Fruit fly (Drosophila melanogaster): ENCODE measurements around the gene fipi.

Gene fipi

DNA sequence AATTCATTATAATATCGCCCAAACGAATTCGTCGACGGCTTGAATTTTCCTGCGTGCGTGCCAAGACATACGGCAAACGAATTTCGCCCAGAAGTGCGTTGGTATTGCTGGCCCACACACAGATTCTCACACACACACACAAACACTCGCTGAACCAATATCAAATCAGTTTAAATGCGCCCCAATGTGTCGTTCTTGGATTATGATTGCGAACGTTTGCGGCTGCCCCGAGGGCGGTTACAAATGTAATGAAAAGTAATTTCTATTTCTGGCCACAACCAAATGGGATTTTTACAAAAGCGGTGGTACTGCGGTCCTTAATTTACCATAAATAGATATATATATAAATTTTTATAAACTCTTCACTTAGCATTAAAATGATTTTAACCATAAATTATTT, 95.0 kb downstream of the fipi start:
- TF ChIP-seq Ptx1 (GFP tag; IDR thresholded peaks at IDR 0.05) (0 out of 2 replicates have a peak, but pooled peaks have one; percentile 24), ssp (GFP tag; IDR thresholded peaks at IDR 0.05) (0 out of 2 replicates have a peak, but pooled peaks have one; percentile 8), emc (GFP tag; optimal IDR thresholded peaks at IDR 0.05) (no peak), CG13894 (tag; optimal IDR thresholded peaks at IDR 0.05) (peak; percentile 26), CG18476 (GFP tag; optimal IDR thresholded peaks at IDR 0.05) (peak; percentile 65), CG4360 (GFP tag; IDR thresholded peaks at IDR 0.05) (no peak)

DNA sequence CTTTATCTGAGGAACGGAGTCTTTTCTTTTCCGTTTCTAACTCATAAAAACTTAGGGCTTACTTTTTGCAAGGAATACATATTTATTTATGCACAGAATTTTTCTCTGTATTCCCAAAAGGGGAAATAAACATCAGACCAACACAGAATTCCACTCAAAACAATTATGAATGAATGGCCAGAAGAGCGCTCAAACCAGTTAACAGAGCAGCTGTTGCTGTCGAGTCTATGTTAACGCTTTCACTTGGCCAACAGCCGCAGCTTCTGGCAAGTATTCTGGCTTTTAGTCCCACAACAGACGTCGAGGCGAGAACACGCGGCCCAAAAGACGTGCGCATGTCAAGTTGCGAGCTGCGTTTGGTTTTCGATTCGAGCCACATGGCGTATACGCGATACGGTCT, 99.4 kb downstream of the fipi start, which contains the start of gene dcma:
Gene dcma, plus strand, starts transcription at position 301 of the 400 bp plus-strand sequence.
- TF ChIP-seq CG16779 (GFP tag; IDR thresholded peaks at IDR 0.05) (0 out of 2 replicates have a peak, but pooled peaks have one; percentile 11), z (GFP tag; IDR thresholded peaks at IDR 0.05) (peak; percentile 81), NFAT (GFP tag; IDR thresholded peaks at IDR 0.05) (no peak), CG5180 (GFP tag; optimal IDR thresholded peaks at IDR 0.05) (peak; percentile 10), Poxn (GFP tag; IDR thresholded peaks at IDR 0.05) (0 out of 2 replicates have a peak, but pooled peaks have one; percentile 12), Gsc (GFP tag; IDR thresholded peaks at IDR 0.05) (no peak), Trl (optimal IDR thresholded peaks at IDR 0.05) (no peak), Trl (GFP tag; optimal IDR thresholded peaks at IDR 0.05) (no peak), Dbx (GFP tag; IDR thresholded peaks at IDR 0.05) (0 out of 3 replicates have a peak, but pooled peaks have one; percentile 26), CG6654 (GFP tag; optimal IDR thresholded peaks at IDR 0.05) (no peak), CG7372 (GFP tag; IDR thresholded peaks at IDR 0.05) (peak; percentile 70), Hr3 (GFP tag; optimal IDR thresholded peaks at IDR 0.05) (no peak), CG10979 (tag; optimal IDR thresholded peaks at IDR 0.05) (no peak)

DNA sequence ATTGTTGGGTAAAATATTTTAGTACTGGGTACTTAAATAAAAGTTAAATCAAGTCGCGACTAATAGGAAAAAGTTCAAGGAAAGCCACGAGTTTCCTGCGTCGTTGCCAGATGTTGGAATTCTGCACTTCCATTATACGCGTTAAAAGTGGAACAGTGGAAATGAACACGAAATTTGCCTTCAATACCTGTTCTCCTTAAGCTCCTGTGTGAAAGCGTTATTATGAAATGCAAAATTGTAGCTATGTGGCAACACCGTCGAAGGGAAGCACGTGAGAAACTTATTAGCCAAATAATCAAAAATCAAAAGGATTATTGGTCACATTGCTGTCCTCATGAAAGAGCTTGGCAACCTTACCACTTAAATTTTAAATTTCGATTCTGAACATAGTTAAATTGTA, 103.2 kb downstream of the fipi start, which contains the start of gene CG3251:
Gene CG3251, minus strand, starts transcription at position 101 of the 400 bp plus-strand sequence.
- TF ChIP-seq CG10147 (GFP tag; optimal IDR thresholded peaks at IDR 0.05): no peak
- no peak for TF ChIP-seq Lpt (GFP tag; optimal IDR thresholded peaks at IDR 0.05)
- TF ChIP-seq sens-2 (GFP tag; IDR thresholded peaks at IDR 0.05): no peak
- no peak for TF ChIP-seq sima (GFP tag; optimal IDR thresholded peaks at IDR 0.05)
- no peak for TF ChIP-seq Gug (GFP tag; IDR thresholded peaks at IDR 0.05)
- no peak for TF ChIP-seq Ssrp (tag; optimal IDR thresholded peaks at IDR 0.05)
- no peak for TF ChIP-seq CG6689 (GFP tag; IDR thresholded peaks at IDR 0.05)
- TF ChIP-seq CG7556 (GFP tag; optimal IDR thresholded peaks at IDR 0.05): no peak
- no peak for TF ChIP-seq odd (GFP tag; optimal IDR thresholded peaks at IDR 0.05)
- no peak for TF ChIP-seq D19A (tag; optimal IDR thresholded peaks at IDR 0.05)
- TF ChIP-seq CG33213 (GFP tag; optimal IDR thresholded peaks at IDR 0.05): no peak

DNA sequence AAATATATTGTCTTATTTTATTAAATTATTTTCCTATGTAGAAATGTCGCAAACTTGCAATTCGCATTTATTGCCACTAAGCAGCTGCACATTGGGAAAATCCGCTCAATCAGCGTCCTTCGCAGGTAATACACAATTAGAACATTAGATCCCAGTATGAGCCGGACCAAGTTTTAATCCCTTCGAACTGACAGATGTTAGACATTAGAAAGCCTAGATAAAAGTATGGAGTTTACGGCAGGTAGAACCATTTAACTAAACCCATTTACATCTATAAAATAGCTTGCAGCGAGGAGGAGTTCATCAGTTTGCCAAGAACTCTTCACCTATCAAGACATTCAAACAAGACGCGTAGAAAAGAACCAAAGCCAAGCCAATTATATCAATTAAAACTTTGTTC, 106.6 kb downstream of the fipi start, which contains the start of gene Elba3:
Gene Elba3, plus strand, starts transcription at position 301 of the 400 bp plus-strand sequence.
- no peak for TF ChIP-seq Vsx1 (GFP tag; optimal IDR thresholded peaks at IDR 0.05)
- TF ChIP-seq Doc3 (GFP tag; IDR thresholded peaks at IDR 0.05; ENCODE audit: partially characterized antibody): no peak
- no peak for TF ChIP-seq oc (tag; optimal IDR thresholded peaks at IDR 0.05)
- no peak for TF ChIP-seq CG31441 (GFP tag; IDR thresholded peaks at IDR 0.05)
- TF ChIP-seq aop (GFP tag; IDR thresholded peaks at IDR 0.05): no peak
- TF ChIP-seq CG17385 (GFP tag; optimal IDR thresholded peaks at IDR 0.05): no peak
- no peak for TF ChIP-seq gcm2 (GFP tag; optimal IDR thresholded peaks at IDR 0.05)
- TF ChIP-seq CG3838 (GFP tag; optimal IDR thresholded peaks at IDR 0.05): no peak
- TF ChIP-seq CG12219 (GFP tag; optimal IDR thresholded peaks at IDR 0.05): no peak
- no peak for TF ChIP-seq kni (GFP tag; optimal IDR thresholded peaks at IDR 0.05)
- no peak for TF ChIP-seq Dfd (GFP tag; optimal IDR thresholded peaks at IDR 0.05)
